Worm (Caenorhabditis elegans) whole organism, late embryonic: ENCODE measurements around the gene R11F4.2.

Source experiments
- C08G9.2 ChIP-seq: sonication (generic microtip); optimal IDR thresholded peaks from 2 replicates; lab custom pipeline; 2016; ENCODE audit warnings: mild to moderate bottlenecking, missing genetic modification characterization, moderate library complexity, missing compliant biosample characterization
- C38D4.7 ChIP-seq: fragments of 200-800 bp; sonication (Bioruptor generic); optimal IDR thresholded peaks from 2 replicates; lab custom pipeline; 2018; ENCODE audit warnings: mild to moderate bottlenecking, missing genetic modification characterization, moderate library complexity, missing compliant biosample characterization
- K09A11.1 ChIP-seq: sonication (generic microtip); optimal IDR thresholded peaks from 2 replicates; lab custom pipeline; 2017; ENCODE audit warnings: antibody characterized with exemption, mild to moderate bottlenecking, missing genetic modification characterization, missing compliant biosample characterization; ENCODE audit not compliant: insufficient read depth
- Y22D7AL.16 ChIP-seq: sonication (generic microtip); optimal IDR thresholded peaks from 2 replicates; lab custom pipeline; 2016; ENCODE audit warnings: missing genetic modification characterization, missing compliant biosample characterization
- ahr-1 ChIP-seq: sonication (generic microtip); optimal IDR thresholded peaks from 2 replicates; lab custom pipeline; 2016; ENCODE audit warnings: missing genetic modification characterization, missing compliant biosample characterization
- ama-1 ChIP-seq: fragments of 150-350 bp; optimal IDR thresholded peaks from 2 replicates; lab custom pipeline; 2014
- ceh-14 ChIP-seq: sonication (generic microtip); optimal IDR thresholded peaks from 2 replicates; lab custom pipeline; 2016; ENCODE audit warnings: missing genotype, missing genetic modification characterization, missing compliant biosample characterization
- ceh-2 ChIP-seq: sonication (generic microtip); optimal IDR thresholded peaks from 2 replicates; lab custom pipeline; 2016; ENCODE audit warnings: missing genotype, missing genetic modification characterization, missing compliant biosample characterization
- ceh-22 ChIP-seq: sonication (generic microtip); optimal IDR thresholded peaks from 2 replicates; lab custom pipeline; 2017; ENCODE audit warnings: missing biosample characterization, missing genetic modification characterization
- ceh-24 ChIP-seq: sonication (generic microtip); optimal IDR thresholded peaks from 2 replicates; lab custom pipeline; 2016; ENCODE audit warnings: mild to moderate bottlenecking, missing genetic modification characterization, missing compliant biosample characterization
- ceh-30 ChIP-seq: fragments of 150-350 bp; optimal IDR thresholded peaks from 2 replicates; lab custom pipeline; 2014; ENCODE audit warnings: missing biosample characterization, missing genetic modification characterization
- ceh-31 ChIP-seq: sonication (generic microtip); optimal IDR thresholded peaks from 2 replicates; lab custom pipeline; 2016; ENCODE audit warnings: missing genetic modification characterization, missing compliant biosample characterization
- ceh-34 ChIP-seq: sonication (generic microtip); optimal IDR thresholded peaks from 2 replicates; lab custom pipeline; 2016; ENCODE audit warnings: mild to moderate bottlenecking, missing genetic modification characterization, missing compliant biosample characterization
- ceh-45 ChIP-seq: fragments of 200-800 bp; sonication (Bioruptor generic); IDR thresholded peaks from 2 replicates; pipeline ENCODE4 v1.3.6; 2022; ENCODE audit warnings: missing genetic modification reagents, missing genetic modification characterization, missing compliant biosample characterization
- ceh-48 ChIP-seq: sonication (generic microtip); optimal IDR thresholded peaks from 2 replicates; lab custom pipeline; 2016; ENCODE audit warnings: missing genetic modification characterization, inconsistent platforms, missing compliant biosample characterization
- ceh-6 ChIP-seq: fragments of 200-800 bp; sonication (Bioruptor generic); optimal IDR thresholded peaks from 2 replicates; lab custom pipeline; 2018; ENCODE audit warnings: mild to moderate bottlenecking, missing genetic modification characterization, missing compliant biosample characterization
- ceh-9 ChIP-seq: sonication (generic microtip); optimal IDR thresholded peaks from 2 replicates; lab custom pipeline; 2016; ENCODE audit warnings: mild to moderate bottlenecking, missing genetic modification characterization, inconsistent platforms, missing compliant biosample characterization
- che-1 ChIP-seq: sonication (generic microtip); optimal IDR thresholded peaks from 2 replicates; lab custom pipeline; 2016; ENCODE audit warnings: mild to moderate bottlenecking, missing genetic modification characterization, missing compliant biosample characterization
- dmd-4 ChIP-seq: sonication (generic microtip); optimal IDR thresholded peaks from 2 replicates; lab custom pipeline; 2016; ENCODE audit warnings: borderline replicate concordance, missing genetic modification characterization, missing compliant biosample characterization
- elt-2 ChIP-seq: sonication (generic microtip); optimal IDR thresholded peaks from 2 replicates; lab custom pipeline; 2016; ENCODE audit warnings: missing genetic modification reagents, missing genetic modification characterization, missing compliant biosample characterization
- elt-4 ChIP-seq: sonication (generic microtip); optimal IDR thresholded peaks from 2 replicates; lab custom pipeline; 2016; ENCODE audit warnings: missing genetic modification characterization, missing compliant biosample characterization
- ets-4 ChIP-seq: sonication (generic microtip); optimal IDR thresholded peaks from 2 replicates; lab custom pipeline; 2016; ENCODE audit warnings: missing genetic modification characterization, missing compliant biosample characterization
- hlh-13 ChIP-seq: fragments of 200-800 bp; sonication (Bioruptor generic); optimal IDR thresholded peaks from 2 replicates; lab custom pipeline; 2018; ENCODE audit warnings: mild to moderate bottlenecking, missing genetic modification characterization, missing compliant biosample characterization
- hlh-15 ChIP-seq: sonication (generic microtip); optimal IDR thresholded peaks from 2 replicates; lab custom pipeline; 2016; ENCODE audit warnings: missing genetic modification characterization, missing compliant biosample characterization
- hlh-30 ChIP-seq: sonication (generic microtip); optimal IDR thresholded peaks from 2 replicates; lab custom pipeline; 2017; ENCODE audit warnings: antibody characterized with exemption, missing genetic modification characterization, missing compliant biosample characterization; ENCODE audit not compliant: insufficient read depth
- hlh-6 ChIP-seq: sonication (generic microtip); optimal IDR thresholded peaks from 2 replicates; lab custom pipeline; 2016; ENCODE audit warnings: missing genotype, missing genetic modification characterization, missing compliant biosample characterization
- hlh-8 ChIP-seq: sonication (generic microtip); optimal IDR thresholded peaks from 2 replicates; lab custom pipeline; 2016; ENCODE audit warnings: missing genotype, missing genetic modification characterization, missing compliant biosample characterization
- lim-6 ChIP-seq: sonication (generic microtip); optimal IDR thresholded peaks from 2 replicates; lab custom pipeline; 2016; ENCODE audit warnings: missing genetic modification characterization, missing compliant biosample characterization
- lin-11 ChIP-seq: fragments of 200-800 bp; sonication (Bioruptor generic); optimal IDR thresholded peaks from 2 replicates; lab custom pipeline; 2018; ENCODE audit warnings: mild to moderate bottlenecking, missing genetic modification characterization, missing compliant biosample characterization
- madf-2 ChIP-seq: sonication (generic microtip); optimal IDR thresholded peaks from 2 replicates; lab custom pipeline; 2017; ENCODE audit warnings: missing genetic modification characterization, missing compliant biosample characterization
- pag-3 ChIP-seq: sonication (generic microtip); optimal IDR thresholded peaks from 2 replicates; lab custom pipeline; 2016; ENCODE audit warnings: missing compliant biosample characterization, missing genetic modification characterization, borderline replicate concordance
- pax-1 ChIP-seq: fragments of 150-350 bp; optimal IDR thresholded peaks from 2 replicates; lab custom pipeline; 2014; ENCODE audit warnings: missing biosample characterization, missing genetic modification characterization
- pha-2 ChIP-seq: sonication (generic microtip); optimal IDR thresholded peaks from 2 replicates; lab custom pipeline; 2017; ENCODE audit warnings: mild to moderate bottlenecking, missing genetic modification characterization, missing compliant biosample characterization
- pros-1 ChIP-seq: fragments of 150-350 bp; optimal IDR thresholded peaks from 2 replicates; lab custom pipeline; 2014; ENCODE audit warnings: missing biosample characterization, missing genetic modification reagents, missing genetic modification characterization
- sox-2 ChIP-seq: fragments of 200-800 bp; sonication (Bioruptor generic); IDR thresholded peaks from 2 replicates; pipeline ENCODE4 v1.3.6; 2022; ENCODE audit warnings: missing genetic modification reagents, missing genetic modification characterization, missing compliant biosample characterization
- sox-4 ChIP-seq: sonication (generic microtip); optimal IDR thresholded peaks from 2 replicates; lab custom pipeline; 2017; ENCODE audit warnings: mild to moderate bottlenecking, missing genetic modification characterization, inconsistent platforms, missing compliant biosample characterization
- syd-9 ChIP-seq: sonication (generic microtip); optimal IDR thresholded peaks from 2 replicates; lab custom pipeline; 2016; ENCODE audit warnings: mild to moderate bottlenecking, missing genetic modification characterization, moderate library complexity, missing compliant biosample characterization
- tbx-2 ChIP-seq: sonication (generic microtip); optimal IDR thresholded peaks from 2 replicates; lab custom pipeline; 2016; ENCODE audit warnings: missing genetic modification characterization, missing compliant biosample characterization
- ttx-3 ChIP-seq: sonication (generic microtip); optimal IDR thresholded peaks from 2 replicates; lab custom pipeline; 2016; ENCODE audit warnings: missing genetic modification reagents, missing genetic modification characterization, missing compliant biosample characterization

Gene R11F4.2

DNA sequence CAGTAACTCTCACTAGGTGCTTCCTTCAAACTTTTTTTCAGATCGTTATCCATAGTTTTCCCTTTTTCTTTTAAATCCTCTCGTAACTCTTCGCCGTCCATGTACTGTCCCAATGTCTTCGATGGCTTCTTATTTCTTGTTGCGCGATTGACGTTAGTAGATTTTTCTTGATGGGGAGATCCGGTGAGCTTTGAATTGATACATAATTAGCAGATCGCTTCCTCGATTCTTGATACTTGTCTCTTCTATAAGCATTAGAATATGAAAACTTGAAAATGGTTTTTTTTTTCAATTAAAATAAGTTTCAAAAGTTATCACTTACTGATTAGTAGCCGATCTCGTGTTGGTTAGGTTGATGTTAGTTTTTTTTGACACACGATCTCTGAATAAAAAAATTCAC lies 37.5 kb upstream of the R11F4.2 start, which contains the start of gene K07D4.2:
TSS of gene K07D4.2 (minus strand) at position 101 of the 400 bp plus-strand sequence.
- TF ChIP-seq C08G9.2 (tag; lab: Kevin White, UChicago) (no peak), pag-3 (tag; lab: Kevin White, UChicago) (no peak)

ce11 chrII:4062477-4062876 lies 20.4 kb upstream of the R11F4.2 start, which contains the start of gene gadr-4:
gadr-4 (minus strand) TSS chrII:4062577.
- TF ChIP-seq Y22D7AL.16 (tag; lab: Kevin White, UChicago) (no peak), pha-2 (tag; lab: Kevin White, UChicago) (no peak), che-1 (no peak), ahr-1 (tag; lab: Kevin White, UChicago) (no peak), K09A11.1 (tag; lab: Kevin White, UChicago) (no peak), hlh-30 (tag; lab: Kevin White, UChicago) (no peak), ttx-3 (no peak), lin-11 (tag; lab: Kevin White, UChicago) (no peak), hlh-6 (tag; lab: Kevin White, UChicago) (no peak), ceh-45 (GFP tag; lab: Robert Waterston, UW) (no peak), sox-4 (tag; lab: Kevin White, UChicago) (no peak), elt-4 (tag; lab: Kevin White, UChicago) (no peak), ceh-34 (no peak), ceh-22 (tag; lab: Kevin White, UChicago) (no peak), dmd-4 (no peak), ceh-9 (tag; lab: Kevin White, UChicago) (no peak)

- TF ChIP-seq elt-2 (tag; lab: Kevin White, UChicago) (no peak), hlh-13 (no peak), hlh-8 (tag; lab: Kevin White, UChicago) (no peak), lim-6 (no peak), sox-2 (GFP tag; lab: Robert Waterston, UW) (no peak), pros-1 (tag; lab: Kevin White, UChicago) (no peak), hlh-15 (tag; lab: Kevin White, UChicago) (no peak), K09A11.1 (tag; lab: Kevin White, UChicago) (no peak), madf-2 (tag; lab: Kevin White, UChicago) (no peak), ceh-30 (no peak), ceh-14 (tag; lab: Kevin White, UChicago) (no peak), ahr-1 (tag; lab: Kevin White, UChicago) (no peak), hlh-30 (tag; lab: Kevin White, UChicago) (no peak), ceh-48 (tag; lab: Kevin White, UChicago) (no peak), ceh-24 (tag; lab: Kevin White, UChicago) (no peak)
Observed at ce11 chrII:4063997-4064396, 18.9 kb upstream of the R11F4.2 start, which contains the start of gene fbxb-118. fbxb-118 (minus strand) TSS chrII:4064097.

- TF ChIP-seq elt-4 (tag; lab: Kevin White, UChicago) (no peak), C38D4.7 (GFP tag; lab: Kevin White, UChicago) (no peak), hlh-8 (tag; lab: Kevin White, UChicago) (no peak), tbx-2 (tag; lab: Kevin White, UChicago) (no peak), ceh-6 (GFP tag; lab: Kevin White, UChicago) (no peak), ceh-24 (tag; lab: Kevin White, UChicago) (no peak), che-1 (no peak), dmd-4 (no peak), ama-1 (lab: Kevin White, UChicago) (no peak), syd-9 (no peak), ets-4 (tag; lab: Kevin White, UChicago) (no peak), ceh-2 (tag; lab: Kevin White, UChicago) (no peak), ceh-31 (tag; lab: Kevin White, UChicago) (no peak), ceh-45 (GFP tag; lab: Robert Waterston, UW) (no peak), K09A11.1 (tag; lab: Kevin White, UChicago) (no peak), pax-1 (tag; lab: Kevin White, UChicago) (no peak)
Observed at ce11 chrII:4067258-4067657, 15.6 kb upstream of the R11F4.2 start, which contains the start of gene W06A11.1. W06A11.1 (plus strand) TSS chrII:4067558.
